Fruit fly (Drosophila melanogaster) whole organism, prepupa: ENCODE data around the gene CG11837.

Source experiments
- Blimp-1 ChIP-seq: fragments of 200-800 bp; sonication (Bioruptor generic); optimal IDR thresholded peaks from 3 replicates; lab custom pipeline; 2017; ENCODE audit warnings: missing biosample characterization, missing genetic modification characterization, mild to moderate bottlenecking, moderate library complexity, missing genetic modification reagents
- CG10631 ChIP-seq: fragments of 200-800 bp; sonication (Bioruptor generic); optimal IDR thresholded peaks from 2 replicates; lab custom pipeline; 2016; ENCODE audit warnings: missing biosample characterization, missing genetic modification characterization
- CG10669 ChIP-seq: fragments of 200-800 bp; sonication (Bioruptor generic); optimal IDR thresholded peaks from 3 replicates; lab custom pipeline; 2018; ENCODE audit warnings: missing biosample characterization, mild to moderate bottlenecking, missing genetic modification characterization, moderate library complexity
- CG11294 ChIP-seq: fragments of 200-800 bp; sonication (Bioruptor generic); IDR thresholded peaks from 2 replicates; pipeline ENCODE4 v1.3.6; 2022; ENCODE audit warnings: missing biosample characterization, missing genetic modification characterization
- CG11762 ChIP-seq: fragments of 200-800 bp; sonication (Bioruptor generic); optimal IDR thresholded peaks from 3 replicates; lab custom pipeline; 2016; ENCODE audit warnings: missing biosample characterization, missing genetic modification characterization; ENCODE audit not compliant: insufficient read depth
- CG11902 ChIP-seq: fragments of 200-800 bp; sonication (Bioruptor generic); optimal IDR thresholded peaks from 3 replicates; lab custom pipeline; 2016; ENCODE audit warnings: missing biosample characterization, missing genetic modification characterization
- CG15336 ChIP-seq: fragments of 200-800 bp; sonication (Bioruptor generic); IDR thresholded peaks from 2 replicates; pipeline ENCODE4 v1.3.6; 2022; ENCODE audit warnings: missing biosample characterization, missing genetic modification characterization
- CG1621 ChIP-seq: fragments of 200-800 bp; sonication (Bioruptor generic); optimal IDR thresholded peaks from 3 replicates; lab custom pipeline; 2018; ENCODE audit warnings: missing biosample characterization, mild to moderate bottlenecking, missing genetic modification characterization
- CG16779 ChIP-seq: fragments of 200-800 bp; sonication (Bioruptor generic); optimal IDR thresholded peaks from 3 replicates; lab custom pipeline; 2017; ENCODE audit warnings: missing biosample characterization, mild to moderate bottlenecking, missing genetic modification characterization
- CG3032 ChIP-seq: fragments of 200-800 bp; optimal IDR thresholded peaks from 2 replicates; lab custom pipeline; 2019; ENCODE audit warnings: missing biosample characterization, mild to moderate bottlenecking, missing genetic modification characterization, moderate library complexity
- CG31627 ChIP-seq: fragments of 200-800 bp; sonication (Bioruptor generic); optimal IDR thresholded peaks from 3 replicates; lab custom pipeline; 2016; ENCODE audit warnings: missing biosample characterization, missing genetic modification characterization
- CG32006 ChIP-seq: fragments of 200-800 bp; sonication (Bioruptor generic); optimal IDR thresholded peaks from 3 replicates; lab custom pipeline; 2017; ENCODE audit warnings: missing biosample characterization, mild to moderate bottlenecking, missing genetic modification characterization
- CG34406 ChIP-seq: fragments of 200-800 bp; sonication (Bioruptor generic); optimal IDR thresholded peaks from 3 replicates; lab custom pipeline; 2016; ENCODE audit warnings: missing biosample characterization, missing genetic modification characterization
- CG3919 ChIP-seq: fragments of 200-800 bp; sonication (Bioruptor generic); optimal IDR thresholded peaks from 3 replicates; lab custom pipeline; 2016; ENCODE audit warnings: missing biosample characterization, missing genetic modification characterization
- CG4318 ChIP-seq: fragments of 200-800 bp; sonication (Bioruptor generic); optimal IDR thresholded peaks from 3 replicates; lab custom pipeline; 2017; ENCODE audit warnings: missing biosample characterization, mild to moderate bottlenecking, missing genetic modification characterization
- CG6163 ChIP-seq: fragments of 200-800 bp; sonication (Bioruptor generic); IDR thresholded peaks from 3 replicates; pipeline ENCODE4 v1.3.6; 2022; ENCODE audit warnings: missing biosample characterization, missing genetic modification characterization
- CG6276 ChIP-seq: fragments of 200-800 bp; sonication (Bioruptor generic); optimal IDR thresholded peaks from 2 replicates; lab custom pipeline; 2017; ENCODE audit warnings: missing biosample characterization, mild to moderate bottlenecking, missing genetic modification characterization
- CG6792 ChIP-seq: fragments of 200-800 bp; sonication (Bioruptor generic); optimal IDR thresholded peaks from 3 replicates; lab custom pipeline; 2016; ENCODE audit warnings: missing biosample characterization, missing genetic modification characterization
- CG6808 ChIP-seq: fragments of 200-800 bp; sonication (Bioruptor generic); optimal IDR thresholded peaks from 3 replicates; lab custom pipeline; 2017; ENCODE audit warnings: missing biosample characterization, missing genetic modification characterization, mild to moderate bottlenecking, moderate library complexity, missing genetic modification reagents
- CG7368 ChIP-seq: fragments of 200-800 bp; sonication (Bioruptor generic); optimal IDR thresholded peaks from 3 replicates; lab custom pipeline; 2016; ENCODE audit warnings: missing biosample characterization, missing genetic modification characterization
- CG8119 ChIP-seq: fragments of 200-800 bp; sonication (Bioruptor generic); IDR thresholded peaks from 3 replicates; pipeline ENCODE4 v1.3.6; 2022; ENCODE audit warnings: missing biosample characterization, missing genetic modification characterization
- CG8319 ChIP-seq: fragments of 200-800 bp; sonication (Bioruptor generic); optimal IDR thresholded peaks from 3 replicates; lab custom pipeline; 2016; ENCODE audit warnings: missing biosample characterization, missing genetic modification characterization
- CG8632 ChIP-seq: fragments of 200-800 bp; sonication (Bioruptor generic); optimal IDR thresholded peaks from 3 replicates; lab custom pipeline; 2016; ENCODE audit warnings: missing biosample characterization, missing genetic modification characterization
- Eip75B ChIP-seq: fragments of 200-800 bp; sonication (Bioruptor generic); optimal IDR thresholded peaks from 3 replicates; lab custom pipeline; 2016; ENCODE audit warnings: missing biosample characterization, missing genetic modification characterization
- Eip78C ChIP-seq: fragments of 200-800 bp; sonication (Bioruptor generic); peaks from one replicate; lab custom pipeline; 2016; ENCODE audit warnings: missing biosample characterization, missing genetic modification characterization
- Eip93F ChIP-seq: fragments of 200-800 bp; sonication (Bioruptor generic); optimal IDR thresholded peaks from 2 replicates; lab custom pipeline; 2016; ENCODE audit warnings: missing biosample characterization, mild to moderate bottlenecking, missing genetic modification characterization
- Ets21C ChIP-seq: fragments of 200-800 bp; sonication (Bioruptor generic); optimal IDR thresholded peaks from 3 replicates; lab custom pipeline; 2016; ENCODE audit warnings: missing biosample characterization, missing genetic modification characterization
- Ets96B ChIP-seq: fragments of 200-800 bp; optimal IDR thresholded peaks from 2 replicates; lab custom pipeline; 2019; ENCODE audit warnings: missing biosample characterization, mild to moderate bottlenecking, missing genetic modification characterization, moderate library complexity
- Gug ChIP-seq: fragments of 200-800 bp; sonication (Bioruptor generic); IDR thresholded peaks from 2 replicates; pipeline ENCODE4 v1.3.6; 2022; ENCODE audit warnings: missing biosample characterization, missing genetic modification characterization
- Hr39 ChIP-seq: fragments of 200-800 bp; sonication (Bioruptor generic); optimal IDR thresholded peaks from 2 replicates; lab custom pipeline; 2016; ENCODE audit warnings: missing biosample characterization, missing genetic modification characterization
- Lpt ChIP-seq: fragments of 200-800 bp; sonication (Bioruptor generic); optimal IDR thresholded peaks from 3 replicates; lab custom pipeline; 2016; ENCODE audit warnings: missing biosample characterization, missing genetic modification characterization
- OdsH ChIP-seq: fragments of 200-800 bp; sonication (Bioruptor generic); optimal IDR thresholded peaks from 3 replicates; lab custom pipeline; 2016; ENCODE audit warnings: missing biosample characterization, missing genetic modification characterization
- Smox ChIP-seq: fragments of 200-800 bp; sonication (Bioruptor generic); optimal IDR thresholded peaks from 3 replicates; lab custom pipeline; 2016; ENCODE audit warnings: missing biosample characterization, missing genetic modification characterization
- Sox15 ChIP-seq: fragments of 200-800 bp; sonication (Bioruptor generic); optimal IDR thresholded peaks from 3 replicates; lab custom pipeline; 2016; ENCODE audit warnings: missing biosample characterization, missing genetic modification characterization
- achi ChIP-seq: fragments of 200-800 bp; sonication (Bioruptor generic); optimal IDR thresholded peaks from 3 replicates; lab custom pipeline; 2016; ENCODE audit warnings: missing biosample characterization, missing genetic modification characterization
- acj6 ChIP-seq: fragments of 200-800 bp; sonication (Bioruptor generic); optimal IDR thresholded peaks from 3 replicates; lab custom pipeline; 2016; ENCODE audit warnings: missing biosample characterization, missing genetic modification characterization
- dac ChIP-seq: fragments of 200-800 bp; sonication (Bioruptor generic); optimal IDR thresholded peaks from 2 replicates; lab custom pipeline; 2017; ENCODE audit warnings: missing biosample characterization, mild to moderate bottlenecking, missing genetic modification characterization
- dsx ChIP-seq: fragments of 200-800 bp; optimal IDR thresholded peaks from 3 replicates; lab custom pipeline; 2019; ENCODE audit warnings: missing biosample characterization, mild to moderate bottlenecking, missing genetic modification characterization, moderate library complexity; ENCODE audit not compliant: poor library complexity, severe bottlenecking
- eg ChIP-seq: fragments of 200-800 bp; sonication (Bioruptor generic); IDR thresholded peaks from 3 replicates; pipeline ENCODE4 v1.3.6; 2022; ENCODE audit warnings: missing biosample characterization, missing genetic modification characterization
- esn ChIP-seq: fragments of 200-800 bp; sonication (Bioruptor generic); optimal IDR thresholded peaks from 2 replicates; lab custom pipeline; 2016; ENCODE audit warnings: missing biosample characterization, mild to moderate bottlenecking, missing genetic modification characterization, moderate library complexity
- fd59A ChIP-seq: fragments of 200-800 bp; sonication (Bioruptor generic); optimal IDR thresholded peaks from 2 replicates; lab custom pipeline; 2017; ENCODE audit warnings: missing biosample characterization, mild to moderate bottlenecking, missing genetic modification characterization, missing genetic modification reagents
- fd85E ChIP-seq: fragments of 200-800 bp; sonication (Bioruptor generic); optimal IDR thresholded peaks from 3 replicates; lab custom pipeline; 2016; ENCODE audit warnings: missing biosample characterization, missing genetic modification characterization
- fkh ChIP-seq: fragments of 200-800 bp; sonication (Bioruptor generic); optimal IDR thresholded peaks from 3 replicates; lab custom pipeline; 2017; ENCODE audit warnings: missing biosample characterization, mild to moderate bottlenecking, missing genetic modification characterization, moderate library complexity
- lz ChIP-seq: fragments of 200-800 bp; sonication (Bioruptor generic); optimal IDR thresholded peaks from 3 replicates; lab custom pipeline; 2016; ENCODE audit warnings: missing biosample characterization, missing genetic modification characterization
- net ChIP-seq: fragments of 200-800 bp; sonication (Bioruptor generic); optimal IDR thresholded peaks from 3 replicates; lab custom pipeline; 2016; ENCODE audit warnings: missing biosample characterization, missing genetic modification characterization
- pdm3 ChIP-seq: fragments of 200-800 bp; sonication (Bioruptor generic); optimal IDR thresholded peaks from 3 replicates; lab custom pipeline; 2016; ENCODE audit warnings: missing biosample characterization, missing genetic modification characterization
- salr ChIP-seq, 2 experiments: fragments of 200-800 bp; sonication (Bioruptor generic); optimal IDR thresholded peaks; 3 replicates each; lab custom pipeline; 2016 to 2018; ENCODE audit warnings: missing biosample characterization in 2 of 2, missing genetic modification characterization in 2 of 2, mild to moderate bottlenecking in 1 of 2
- ss ChIP-seq, 2 experiments: fragments of 200-800 bp; sonication (Bioruptor generic); optimal IDR thresholded peaks; 2 replicates in 1 of 2; 3 replicates in 1 of 2; lab custom pipeline; 2017 to 2018; ENCODE audit warnings: mild to moderate bottlenecking in 2 of 2, missing biosample characterization in 2 of 2, missing genetic modification characterization in 2 of 2, moderate library complexity in 1 of 2
- svp ChIP-seq: fragments of 200-800 bp; sonication (Bioruptor generic); peaks from one replicate; lab custom pipeline; 2016; ENCODE audit warnings: missing biosample characterization, missing genetic modification characterization
- vri ChIP-seq: fragments of 200-800 bp; sonication (Bioruptor generic); optimal IDR thresholded peaks from 3 replicates; lab custom pipeline; 2016; ENCODE audit warnings: missing biosample characterization, mild to moderate bottlenecking, missing genetic modification characterization

The CG11837 gene

dm6 chr3R:29033909-29034629 is 15.2 kb upstream of the CG11837 start, which contains the start of the genes beta4GalNAcTB and Cpsf100:
Gene beta4GalNAcTB, minus strand, starts transcription at chr3R:29034008.
Gene Cpsf100, plus strand, starts transcription at chr3R:29034573.
- TF ChIP-seq CG11762 (GFP tag; lab: Kevin White, UChicago) (peak; percentile 80), net (GFP tag; lab: Kevin White, UChicago) (peak; percentile 82), dsx (GFP tag; lab: Kevin White, UChicago) (no peak), fkh (GFP tag; lab: Kevin White, UChicago) (peak; percentile 89), eg (GFP tag; lab: Robert Waterston, UW) (peak; percentile 67), salr (GFP tag; optimal IDR thresholded peaks at IDR 0.05; lab: Kevin White, UChicago) (peak in 1 of 2 experiments; percentile 93), dac (GFP tag; lab: Kevin White, UChicago) (peak; percentile 47), CG15336 (GFP tag; lab: Robert Waterston, UW) (peak; percentile 35; the same call in 1 of the 2 replicates), CG8632 (GFP tag; lab: Kevin White, UChicago) (peak; percentile 79), Blimp-1 (GFP tag; lab: Kevin White, UChicago) (peak; percentile 53), CG1621 (tag; lab: Kevin White, UChicago) (peak; percentile 1), Ets96B (tag; lab: Kevin White, UChicago) (peak; percentile 68), CG6163 (GFP tag; lab: Robert Waterston, UW) (peak; percentile 41), CG8319 (GFP tag; lab: Kevin White, UChicago) (peak; percentile 64), svp (GFP tag; lab: Kevin White, UChicago) (peak; percentile 89), fd85E (GFP tag; lab: Kevin White, UChicago) (no peak), Gug (peak; percentile 27; the same call in 1 of the 2 replicates), Lpt (GFP tag; lab: Kevin White, UChicago) (peak; percentile 51), vri (GFP tag; lab: Kevin White, UChicago) (no peak), CG32006 (GFP tag; lab: Kevin White, UChicago) (peak; percentile 91), esn (GFP tag; lab: Kevin White, UChicago) (peak; percentile 91), Smox (GFP tag; lab: Kevin White, UChicago) (peak; percentile 36), pdm3 (peak; percentile 86), Eip78C (GFP tag; lab: Kevin White, UChicago) (peak; percentile 94), CG6276 (no peak), CG3919 (GFP tag; lab: Kevin White, UChicago) (peak; percentile 78), CG31627 (GFP tag; lab: Kevin White, UChicago) (peak; percentile 85), Sox15 (peak; percentile 90), CG16779 (tag; lab: Kevin White, UChicago) (no peak), CG3032 (peak; percentile 73), CG34406 (GFP tag; lab: Kevin White, UChicago) (peak; percentile 84), CG11294 (peak; percentile 7; the same call in 1 of the 2 replicates), CG10631 (peak; percentile 86), CG6792 (GFP tag; lab: Kevin White, UChicago) (peak; percentile 69), CG8119 (GFP tag; lab: Robert Waterston, UW) (peak; percentile 65), Ets21C (GFP tag; lab: Kevin White, UChicago) (peak; percentile 81), fd59A (GFP tag; lab: Kevin White, UChicago) (peak; percentile 77), acj6 (GFP tag; lab: Kevin White, UChicago) (peak; percentile 82), Hr39 (GFP tag; lab: Kevin White, UChicago) (peak; percentile 84), Eip75B (peak; percentile 78), CG10669 (GFP tag; lab: Kevin White, UChicago) (peak; percentile 70), ss (GFP tag; optimal IDR thresholded peaks at IDR 0.05; lab: Kevin White, UChicago) (no peak), CG4318 (no peak), CG11902 (GFP tag; lab: Kevin White, UChicago) (peak; percentile 87), CG7368 (no peak), lz (peak; percentile 88), achi (GFP tag; lab: Kevin White, UChicago) (peak; percentile 74), Eip93F (no peak), OdsH (GFP tag; lab: Kevin White, UChicago) (peak; percentile 80), CG6808 (GFP tag; lab: Kevin White, UChicago) (no peak)
